Worm (Caenorhabditis elegans): ENCODE results near the gene tag-293.
"Not testable (repeated sequence)": the region's sequence is repeated elsewhere in the genome, so short reads cannot be mapped to it uniquely, and the experiment has no call there.

tag-293 gene

DNA sequence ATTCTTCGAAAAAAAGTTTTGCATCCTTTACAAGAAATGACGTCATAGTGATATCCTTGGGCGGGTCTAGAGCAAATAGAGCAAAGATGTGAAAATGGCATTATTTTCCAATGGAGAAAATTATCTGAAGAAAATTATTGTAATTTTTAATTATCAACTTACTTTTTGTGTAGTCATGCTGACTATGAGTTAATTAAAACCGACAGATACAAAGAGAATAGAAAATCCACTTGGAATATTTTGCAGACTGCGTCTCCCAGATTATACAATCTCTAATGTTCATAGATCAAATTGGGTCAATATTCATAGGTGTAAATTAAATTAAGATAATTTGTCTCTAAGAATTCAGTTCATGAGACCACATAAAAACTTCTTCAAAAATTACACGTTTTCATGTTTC, 5.8 kb downstream of the tag-293 start, which contains the start of gene nhr-149:
nhr-149 (minus strand) TSS at position 101 of the 400 bp plus-strand sequence.
- TF ChIP-seq tbx-7 (tag; optimal IDR thresholded peaks at IDR 0.05), result no peak
- no peak for TF ChIP-seq fkh-10 (GFP tag; optimal IDR thresholded peaks at IDR 0.05)
- TF ChIP-seq hlh-30 (tag; optimal IDR thresholded peaks at IDR 0.05; ENCODE audit: insufficient read depth), result no peak

DNA sequence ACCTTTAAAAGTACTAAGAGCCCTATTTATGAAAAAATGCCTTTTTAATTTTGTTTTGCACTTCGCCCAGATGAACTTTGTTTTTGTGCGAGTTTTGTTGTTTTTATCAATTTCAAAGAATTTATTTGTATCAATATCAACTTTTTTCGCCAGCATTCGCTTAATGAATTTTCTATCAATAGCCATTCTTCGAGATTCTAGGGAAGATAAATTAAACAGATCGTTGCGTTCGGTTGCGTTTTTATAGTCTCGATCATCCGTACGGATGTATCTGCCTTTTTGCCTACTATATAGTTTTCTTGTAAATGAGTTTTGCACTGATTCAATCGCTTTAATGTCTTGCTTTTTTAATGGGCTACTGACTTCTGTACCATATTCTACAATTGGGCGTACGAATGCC, 9.9 kb downstream of the tag-293 start, which contains the start of gene nhr-147:
nhr-147 (plus strand) TSS at position 301 of the 400 bp plus-strand sequence.
- not testable (repeated sequence) for TF ChIP-seq ceh-48 (tag; optimal IDR thresholded peaks at IDR 0.05); ceh-19 (GFP tag; optimal IDR thresholded peaks at IDR 0.05); npax-4 (tag; optimal IDR thresholded peaks at IDR 0.05)

DNA sequence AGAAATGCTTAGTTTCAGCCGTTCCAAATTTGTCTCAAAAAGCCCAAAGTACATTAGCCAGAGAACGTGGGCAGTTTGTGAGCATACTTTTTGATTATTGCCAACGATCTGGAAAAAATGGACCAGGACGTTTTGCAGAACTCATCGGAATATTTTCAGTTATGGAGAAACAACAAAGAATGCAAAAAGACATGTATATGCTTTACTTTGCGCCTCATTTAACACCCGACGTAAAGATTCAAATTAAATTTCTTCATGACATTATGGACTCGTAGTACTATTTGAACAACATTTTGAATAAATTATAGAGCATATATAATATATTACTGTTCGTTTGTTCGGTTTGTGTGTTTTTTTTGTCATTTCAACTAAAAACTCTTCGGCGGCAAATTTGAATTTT, 11.8 kb downstream of the tag-293 start, which contains the start of gene srh-244:
srh-244 (plus strand) TSS at position 301 of the 400 bp plus-strand sequence.
- TF ChIP-seq ttx-3 (tag; optimal IDR thresholded peaks at IDR 0.05) (no peak), ceh-24 (tag; optimal IDR thresholded peaks at IDR 0.05) (no peak), rnt-1 (tag; optimal IDR thresholded peaks at IDR 0.05) (no peak), tbx-2 (tag; optimal IDR thresholded peaks at IDR 0.05) (no peak), ceh-18 (tag; optimal IDR thresholded peaks at IDR 0.05) (no peak), hlh-8 (tag; optimal IDR thresholded peaks at IDR 0.05) (no peak), ahr-1 (tag; optimal IDR thresholded peaks at IDR 0.05) (no peak), hlh-15 (tag; optimal IDR thresholded peaks at IDR 0.05) (no peak), nhr-232 (tag; optimal IDR thresholded peaks at IDR 0.05) (no peak), T23F11.4 (GFP tag; optimal IDR thresholded peaks at IDR 0.05) (no peak), npax-4 (tag; optimal IDR thresholded peaks at IDR 0.05) (no peak), tbx-7 (tag; optimal IDR thresholded peaks at IDR 0.05) (no peak), pqm-1 (tag; optimal IDR thresholded peaks at IDR 0.05) (no peak), C08G9.2 (tag; optimal IDR thresholded peaks at IDR 0.05) (no peak), syd-9 (tag; optimal IDR thresholded peaks at IDR 0.05) (no peak)

DNA sequence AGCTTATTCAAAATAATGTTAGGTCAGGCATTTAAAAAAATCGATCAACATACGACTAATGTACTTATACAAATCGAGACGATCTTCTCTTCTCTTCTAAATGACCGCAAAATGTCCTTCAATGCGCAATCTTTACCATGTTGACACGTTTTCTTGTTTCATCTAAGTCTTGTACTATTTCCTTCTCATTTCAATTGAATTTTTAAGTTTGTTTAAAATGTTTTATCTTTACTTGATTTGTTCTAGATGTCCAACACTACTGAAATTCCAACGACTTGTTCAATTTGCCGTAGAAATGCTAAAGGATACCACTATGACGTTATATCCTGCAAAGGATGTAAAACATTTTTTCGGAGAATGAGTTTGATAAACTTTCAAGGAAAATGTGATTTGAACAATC, 13.4 kb downstream of the tag-293 start, which contains the start of the genes nhr-263 and nhr-148:
nhr-263 (minus strand) TSS at position 101 of the 400 bp plus-strand sequence.
nhr-148 (plus strand) TSS at position 215 of the 400 bp plus-strand sequence.
- TF ChIP-seq C38D4.7 (GFP tag; optimal IDR thresholded peaks at IDR 0.05), result no peak
- no peak for TF ChIP-seq lin-11 (tag; optimal IDR thresholded peaks at IDR 0.05)
- no peak for TF ChIP-seq ceh-22 (tag; optimal IDR thresholded peaks at IDR 0.05)
- no peak for TF ChIP-seq elt-2 (tag; optimal IDR thresholded peaks at IDR 0.05)
- no peak for TF ChIP-seq ceh-14 (tag; optimal IDR thresholded peaks at IDR 0.05)
- TF ChIP-seq pqm-1 (tag; optimal IDR thresholded peaks at IDR 0.05), result no peak
- TF ChIP-seq fkh-6 (tag; optimal IDR thresholded peaks at IDR 0.05), result no peak
- TF ChIP-seq sdc-2 (tag; optimal IDR thresholded peaks at IDR 0.05), result no peak
- no peak for TF ChIP-seq elt-4 (tag; optimal IDR thresholded peaks at IDR 0.05)
- no peak for TF ChIP-seq K02D7.2 (tag; optimal IDR thresholded peaks at IDR 0.05)

DNA sequence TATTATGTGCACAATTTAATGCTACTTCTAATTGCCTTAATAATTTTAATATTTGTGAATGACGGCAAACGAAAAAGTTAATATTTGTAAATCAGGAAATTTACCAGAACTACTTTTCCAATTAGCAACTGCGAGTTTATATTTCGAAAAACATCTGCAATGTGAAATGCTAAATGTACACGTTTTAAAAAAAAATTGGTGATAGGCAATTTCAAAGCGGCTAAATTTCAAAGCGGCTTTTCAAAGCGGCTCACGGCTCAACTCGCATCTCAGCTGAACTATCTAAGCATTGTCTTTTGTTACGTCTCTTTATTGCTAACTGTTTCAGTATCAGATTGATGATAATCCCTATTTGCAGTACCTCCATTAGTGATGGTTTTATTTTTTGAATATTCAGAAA, 15.5 kb downstream of the tag-293 start, which contains the start of gene srh-187:
srh-187 (minus strand) TSS at position 101 of the 400 bp plus-strand sequence.
- TF ChIP-seq zip-5 (tag; optimal IDR thresholded peaks at IDR 0.05) (no peak), nfya-1 (tag; optimal IDR thresholded peaks at IDR 0.05) (no peak)

DNA sequence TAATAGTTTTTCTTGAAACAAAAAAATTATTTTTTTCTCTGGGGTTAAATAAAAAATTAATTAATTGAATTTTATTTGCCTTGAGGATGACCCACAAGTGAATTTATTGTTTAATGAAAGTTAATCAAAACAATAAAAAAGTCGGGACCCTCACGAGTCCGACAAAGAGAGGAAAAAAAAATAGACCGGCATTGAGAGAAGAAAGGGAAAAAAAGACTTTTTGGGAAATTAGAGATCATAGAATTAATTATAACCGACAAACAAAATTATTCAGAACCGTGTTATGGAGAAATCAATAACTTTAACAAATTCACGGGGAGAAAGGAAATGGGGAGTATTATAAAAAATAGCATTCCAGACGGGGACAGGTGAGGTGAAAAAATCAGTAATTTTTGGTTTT, 18.1 kb downstream of the tag-293 start, which contains the start of gene F10G2.7:
F10G2.7 (minus strand) TSS at position 101 of the 400 bp plus-strand sequence.
- TF ChIP-seq hlh-15, unc-86, rnt-1 (tag; optimal IDR thresholded peaks at IDR 0.05): not testable (repeated sequence)
